Worm (Caenorhabditis elegans) whole organism, L4 larva: ENCODE results near the gene B0250.7.

Experiments used
- F37D6.2 ChIP-seq: sonication (generic microtip); optimal IDR thresholded peaks from 2 replicates; lab custom pipeline; 2016; ENCODE audit warnings: mild to moderate bottlenecking, missing genetic modification characterization, missing compliant biosample characterization
- F44E2.7 ChIP-seq: fragments of 200-800 bp; sonication (Bioruptor generic); IDR thresholded peaks from 2 replicates; pipeline ENCODE4 v2.1.2; 2022; ENCODE audit warnings: missing genetic modification characterization, missing compliant biosample characterization
- Y5F2A.4 ChIP-seq: fragments of 200-800 bp; sonication (Bioruptor generic); optimal IDR thresholded peaks from 2 replicates; lab custom pipeline; 2018; ENCODE audit warnings: mild to moderate bottlenecking, missing genetic modification characterization, missing compliant biosample characterization
- aha-1 ChIP-seq: fragments of 150-350 bp; peaks from one replicate; lab custom pipeline; 2014; ENCODE audit warnings: missing biosample characterization, missing genetic modification characterization
- aly-2 ChIP-seq: sonication (generic microtip); optimal IDR thresholded peaks from 2 replicates; lab custom pipeline; 2018; ENCODE audit warnings: missing biosample characterization, missing genetic modification characterization
- arid-1 ChIP-seq: fragments of 200-800 bp; sonication (Bioruptor generic); conservative IDR thresholded peaks from 2 replicates; pipeline ENCODE4 v1.3.6; 2022; ENCODE audit warnings: missing genetic modification reagents, missing genetic modification characterization, missing compliant biosample characterization
- ceh-20 ChIP-seq: fragments of 200-800 bp; sonication (Bioruptor generic); IDR thresholded peaks from 2 replicates; pipeline ENCODE4 v1.3.6; 2022; ENCODE audit warnings: missing genetic modification reagents, missing genetic modification characterization, missing compliant biosample characterization
- ceh-28 ChIP-seq: fragments of 150-350 bp; optimal IDR thresholded peaks from 2 replicates; lab custom pipeline; 2014; ENCODE audit warnings: missing biosample characterization, missing genetic modification reagents, missing genetic modification characterization
- ceh-62 ChIP-seq: sonication (generic microtip); optimal IDR thresholded peaks from 2 replicates; lab custom pipeline; 2017; ENCODE audit warnings: missing biosample characterization, missing genetic modification characterization
- ceh-82 ChIP-seq: sonication (generic microtip); optimal IDR thresholded peaks from 2 replicates; lab custom pipeline; 2017; ENCODE audit warnings: missing biosample characterization, missing genetic modification characterization
- cey-2 ChIP-seq: sonication (generic microtip); optimal IDR thresholded peaks from 3 replicates; lab custom pipeline; 2017; ENCODE audit warnings: missing genetic modification characterization, mild to moderate bottlenecking, missing compliant biosample characterization, antibody characterized with exemption, borderline replicate concordance; ENCODE audit not compliant: insufficient read depth
- ctbp-1 ChIP-seq: fragments of 200-800 bp; sonication (Bioruptor generic); IDR thresholded peaks from 2 replicates; pipeline ENCODE4 v1.3.6; 2022; ENCODE audit warnings: missing genetic modification reagents, missing genetic modification characterization, missing compliant biosample characterization
- daf-16 ChIP-seq, 3 experiments: sonication (generic microtip); optimal IDR thresholded peaks; 2 replicates each; lab custom pipeline; 2016 to 2017; ENCODE audit warnings: missing genetic modification characterization in 3 of 3, missing genetic modification reagents in 3 of 3, mild to moderate bottlenecking in 2 of 3, missing compliant biosample characterization in 2 of 3, missing biosample characterization in 1 of 3, moderate library complexity in 1 of 3
- dmd-6 ChIP-seq: fragments of 200-800 bp; sonication (Bioruptor generic); IDR thresholded peaks from 2 replicates; pipeline ENCODE4 v1.3.6; 2022; ENCODE audit warnings: missing genetic modification reagents, missing genetic modification characterization, missing compliant biosample characterization
- dmd-8 ChIP-seq: fragments of 200-800 bp; sonication (Bioruptor generic); IDR thresholded peaks from 2 replicates; pipeline ENCODE4 v1.3.6; 2022; ENCODE audit warnings: missing genetic modification characterization, missing compliant biosample characterization
- dpl-1 ChIP-seq: fragments of 150-350 bp; optimal IDR thresholded peaks from 2 replicates; lab custom pipeline; 2014; ENCODE audit warnings: missing biosample characterization, missing genetic modification reagents, missing genetic modification characterization
- duxl-1 ChIP-seq: sonication (generic microtip); optimal IDR thresholded peaks from 2 replicates; lab custom pipeline; 2016; ENCODE audit warnings: mild to moderate bottlenecking, missing genetic modification characterization, moderate library complexity, missing compliant biosample characterization; ENCODE audit not compliant: poor library complexity
- egl-43 ChIP-seq: fragments of 200-800 bp; sonication (Bioruptor generic); IDR thresholded peaks from 2 replicates; pipeline ENCODE4 v1.3.6; 2022; ENCODE audit warnings: missing genetic modification reagents, missing genetic modification characterization, missing compliant biosample characterization
- fkh-10 ChIP-seq: fragments of 150-350 bp; optimal IDR thresholded peaks from 2 replicates; lab custom pipeline; 2014; ENCODE audit warnings: missing biosample characterization, missing genetic modification reagents, missing genetic modification characterization
- hif-1 ChIP-seq, 2 experiments: sonication (generic microtip); optimal IDR thresholded peaks; 2 replicates each; lab custom pipeline; 2016 to 2017; ENCODE audit warnings: missing compliant biosample characterization in 2 of 2, missing genetic modification characterization in 2 of 2, missing genetic modification reagents in 2 of 2, missing genotype in 2 of 2, mild to moderate bottlenecking in 1 of 2
- hlh-11 ChIP-seq: fragments of 200-800 bp; sonication (Bioruptor generic); optimal IDR thresholded peaks from 2 replicates; lab custom pipeline; 2018; ENCODE audit warnings: mild to moderate bottlenecking, missing genetic modification characterization, missing compliant biosample characterization
- hlh-30 ChIP-seq: sonication (generic microtip); optimal IDR thresholded peaks from 2 replicates; lab custom pipeline; 2017; ENCODE audit warnings: antibody characterized with exemption, mild to moderate bottlenecking, missing genetic modification characterization, missing compliant biosample characterization; ENCODE audit not compliant: insufficient read depth
- hmg-1.1 ChIP-seq: fragments of 200-800 bp; sonication (Bioruptor generic); IDR thresholded peaks from 2 replicates; pipeline ENCODE4 v1.3.6; 2022; ENCODE audit warnings: missing genetic modification reagents, missing genetic modification characterization, missing compliant biosample characterization
- lin-1 ChIP-seq: fragments of 200-800 bp; sonication (Bioruptor generic); IDR thresholded peaks from 2 replicates; pipeline ENCODE4 v1.3.6; 2022; ENCODE audit warnings: missing genetic modification reagents, missing genetic modification characterization, missing compliant biosample characterization
- lin-13 ChIP-seq: fragments of 150-350 bp; optimal IDR thresholded peaks from 2 replicates; lab custom pipeline; 2014; ENCODE audit warnings: missing biosample characterization, missing genetic modification reagents, missing genetic modification characterization
- lin-15B ChIP-seq: fragments of 150-350 bp; sonication (generic microtip); optimal IDR thresholded peaks from 3 replicates; lab custom pipeline; 2014; ENCODE audit warnings: missing biosample characterization, missing genetic modification characterization
- lin-38 ChIP-seq: fragments of 200-800 bp; sonication (Bioruptor generic); IDR thresholded peaks from 2 replicates; pipeline ENCODE4 v1.3.6; 2022; ENCODE audit warnings: missing genetic modification reagents, missing genetic modification characterization, missing compliant biosample characterization
- lin-39 ChIP-seq: fragments of 150-350 bp; optimal IDR thresholded peaks from 2 replicates; lab custom pipeline; 2014; ENCODE audit warnings: missing biosample characterization, missing genetic modification reagents, missing genetic modification characterization
- lir-3 ChIP-seq: sonication (generic microtip); optimal IDR thresholded peaks from 2 replicates; lab custom pipeline; 2016; ENCODE audit warnings: mild to moderate bottlenecking, missing genetic modification characterization, missing compliant biosample characterization
- mdl-1 ChIP-seq, 2 experiments: fragments of 150-350 bp in 1 of 2; sonication (generic microtip) in 1 of 2; optimal IDR thresholded peaks; 2 replicates each; lab custom pipeline; 2014 to 2017; ENCODE audit warnings: missing biosample characterization in 2 of 2, missing genetic modification characterization in 2 of 2
- mdt-29 ChIP-seq: fragments of 200-800 bp; sonication (Bioruptor generic); IDR thresholded peaks from 2 replicates; pipeline ENCODE4 v1.3.6; 2022; ENCODE audit warnings: missing genetic modification reagents, missing genetic modification characterization, missing compliant biosample characterization
- mep-1 ChIP-seq: fragments of 150-350 bp; sonication (generic microtip); optimal IDR thresholded peaks from 3 replicates; lab custom pipeline; 2014; ENCODE audit warnings: missing biosample characterization, missing genetic modification characterization
- mes-2 ChIP-seq: sonication (generic microtip); optimal IDR thresholded peaks from 2 replicates; lab custom pipeline; 2016; ENCODE audit warnings: missing genotype, mild to moderate bottlenecking, missing genetic modification characterization, missing compliant biosample characterization; ENCODE audit not compliant: poor library complexity, severe bottlenecking
- mxl-2 ChIP-seq: fragments of 200-800 bp; sonication (Bioruptor generic); conservative IDR thresholded peaks from 2 replicates; pipeline ENCODE4 v1.3.6; 2022; ENCODE audit warnings: missing genetic modification reagents, missing genetic modification characterization, missing compliant biosample characterization
- nhr-102 ChIP-seq: sonication (generic microtip); optimal IDR thresholded peaks from 2 replicates; lab custom pipeline; 2016; ENCODE audit warnings: mild to moderate bottlenecking, missing genetic modification characterization, moderate library complexity, missing compliant biosample characterization
- nhr-25 ChIP-seq: sonication (generic microtip); optimal IDR thresholded peaks from 2 replicates; lab custom pipeline; 2017; ENCODE audit warnings: missing genetic modification characterization, mild to moderate bottlenecking, missing compliant biosample characterization, antibody characterized with exemption, moderate library complexity, borderline replicate concordance; ENCODE audit not compliant: insufficient read depth
- nhr-41 ChIP-seq: fragments of 200-800 bp; sonication (Bioruptor generic); IDR thresholded peaks from 2 replicates; pipeline ENCODE4 v1.3.6; 2022; ENCODE audit warnings: missing genetic modification reagents, missing genetic modification characterization, missing compliant biosample characterization
- nhr-42 ChIP-seq: fragments of 200-800 bp; sonication (Bioruptor generic); IDR thresholded peaks from 2 replicates; pipeline ENCODE4 v1.3.6; 2022; ENCODE audit warnings: missing genetic modification characterization, missing compliant biosample characterization
- nhr-76 ChIP-seq: fragments of 150-350 bp; optimal IDR thresholded peaks from 2 replicates; lab custom pipeline; 2014; ENCODE audit warnings: missing biosample characterization, missing genetic modification characterization
- pha-4 ChIP-seq, 2 experiments: fragments of 150-350 bp in 1 of 2; fragments of 200-800 bp in 1 of 2; sonication (Bioruptor generic) in 1 of 2; IDR thresholded peaks in 1 of 2; optimal IDR thresholded peaks in 1 of 2; 2 replicates each; pipeline versions ENCODE4 v1.3.6 to Lab custom; 2014 to 2022; ENCODE audit warnings: missing genetic modification characterization in 2 of 2, missing genetic modification reagents in 2 of 2, missing biosample characterization in 1 of 2, missing compliant biosample characterization in 1 of 2
- rbr-2 ChIP-seq: sonication (generic microtip); optimal IDR thresholded peaks from 2 replicates; lab custom pipeline; 2016; ENCODE audit warnings: missing genotype, missing genetic modification characterization, missing compliant biosample characterization
- set-16 ChIP-seq: fragments of 200-800 bp; sonication (Bioruptor generic); IDR thresholded peaks from 2 replicates; pipeline ENCODE4 v1.3.6; 2022; ENCODE audit warnings: missing genetic modification reagents, missing genetic modification characterization, missing compliant biosample characterization
- spr-1 ChIP-seq: sonication (generic microtip); optimal IDR thresholded peaks from 2 replicates; lab custom pipeline; 2016; ENCODE audit warnings: mild to moderate bottlenecking, missing genetic modification characterization, missing compliant biosample characterization
- spr-3 ChIP-seq: fragments of 200-800 bp; sonication (Bioruptor generic); optimal IDR thresholded peaks from 2 replicates; lab custom pipeline; 2018; ENCODE audit warnings: mild to moderate bottlenecking, missing genetic modification characterization, missing compliant biosample characterization
- tra-1 ChIP-seq: fragments of 200-800 bp; sonication (Bioruptor generic); IDR thresholded peaks from 2 replicates; pipeline ENCODE4 v1.3.6; 2022; ENCODE audit warnings: missing genetic modification reagents, missing genetic modification characterization, missing compliant biosample characterization
- unc-39 ChIP-seq: sonication (generic microtip); optimal IDR thresholded peaks from 2 replicates; lab custom pipeline; 2017; ENCODE audit warnings: missing biosample characterization, missing genetic modification characterization
- zfp-2 ChIP-seq: sonication (generic microtip); optimal IDR thresholded peaks from 2 replicates; lab custom pipeline; 2016; ENCODE audit warnings: mild to moderate bottlenecking, missing genetic modification characterization, missing compliant biosample characterization
- zip-11 ChIP-seq: fragments of 200-800 bp; sonication (Bioruptor generic); IDR thresholded peaks from 2 replicates; pipeline ENCODE4 v1.3.6; 2022; ENCODE audit warnings: missing genetic modification characterization, missing compliant biosample characterization
- ztf-11 ChIP-seq: fragments of 150-350 bp; optimal IDR thresholded peaks from 2 replicates; lab custom pipeline; 2014; ENCODE audit warnings: missing biosample characterization, missing genetic modification characterization

The B0250.7 gene

ce11 chrV:20498980-20499379, 23.1 kb upstream of the B0250.7 start, which contains the start of gene dct-16:
dct-16 (minus strand) TSS chrV:20499057.
- peak; percentile 27 for TF ChIP-seq mes-2
- peak; percentile 78 for TF ChIP-seq hlh-11 (tag; lab: Kevin White, UChicago)
- TF ChIP-seq Y5F2A.4 (GFP tag; lab: Kevin White, UChicago), result no peak
- no peak for TF ChIP-seq cey-2
- TF ChIP-seq aha-1, result peak; percentile 52
- TF ChIP-seq arid-1, result no peak
- TF ChIP-seq dmd-8 (GFP tag; lab: Robert Waterston, UW), result no peak
- no peak for TF ChIP-seq lin-15B (tag; lab: Kevin White, UChicago)
- TF ChIP-seq duxl-1 (tag; lab: Kevin White, UChicago), result no peak
- TF ChIP-seq unc-39 (tag; lab: Kevin White, UChicago), result no peak
- TF ChIP-seq F37D6.2 (tag; lab: Kevin White, UChicago), result no peak
- TF ChIP-seq ceh-82 (tag; lab: Kevin White, UChicago), result no peak
- no peak for TF ChIP-seq zfp-2 (tag; lab: Kevin White, UChicago)
- TF ChIP-seq hmg-1.1 (GFP tag; lab: Robert Waterston, UW), result no peak
- TF ChIP-seq ceh-28 (tag; lab: Kevin White, UChicago), result no peak
- no peak for TF ChIP-seq aly-2 (tag; lab: Kevin White, UChicago)
- 0 out of 2 replicates have a peak, but pooled peaks have one; percentile 29 for TF ChIP-seq nhr-41 (GFP tag; lab: Robert Waterston, UW)
- TF ChIP-seq F44E2.7, result no peak
- TF ChIP-seq hlh-30, result peak; percentile 57
- TF ChIP-seq set-16 (GFP tag; lab: Robert Waterston, UW), result no peak
- no peak for TF ChIP-seq spr-1 (tag; lab: Kevin White, UChicago)
- TF ChIP-seq daf-16 (GFP tag; optimal IDR thresholded peaks at IDR 0.05; lab: Kevin White, UChicago), result peak in 1 of 2 experiments; percentile 21
- peak; percentile 91 for TF ChIP-seq daf-16 (tag; optimal IDR thresholded peaks at IDR 0.05; lab: Kevin White, UChicago)
- TF ChIP-seq tra-1 (GFP tag; lab: Robert Waterston, UW), result peak; percentile 76
- no peak for TF ChIP-seq lir-3
- TF ChIP-seq dmd-6, result peak; percentile 94
- TF ChIP-seq spr-3 (GFP tag; lab: Kevin White, UChicago), result no peak
- TF ChIP-seq nhr-102 (tag; lab: Kevin White, UChicago), result peak; percentile 85
- TF ChIP-seq pha-4 (GFP tag; IDR thresholded peaks at IDR 0.05; lab: Robert Waterston, UW), result no peak
- TF ChIP-seq pha-4 (tag; optimal IDR thresholded peaks at IDR 0.05; lab: Kevin White, UChicago), result no peak
- TF ChIP-seq egl-43, result no peak
- TF ChIP-seq lin-1 (GFP tag; lab: Robert Waterston, UW), result peak; percentile 12; the same call in 1 of the 2 replicates
- TF ChIP-seq hif-1 (tag; optimal IDR thresholded peaks at IDR 0.05; lab: Kevin White, UChicago), result peak in 1 of 2 experiments; percentile 38
- peak; percentile 70 for TF ChIP-seq mdt-29 (GFP tag; lab: Robert Waterston, UW)
- peak; percentile 33 for TF ChIP-seq lin-13
- TF ChIP-seq mdl-1 (tag; optimal IDR thresholded peaks at IDR 0.05; lab: Kevin White, UChicago), result peak in 1 of 2 experiments; percentile 44
- TF ChIP-seq ceh-20 (GFP tag; lab: Robert Waterston, UW), result no peak
- no peak for TF ChIP-seq rbr-2 (tag; lab: Kevin White, UChicago)
- TF ChIP-seq ctbp-1 (GFP tag; lab: Robert Waterston, UW), result no peak
- TF ChIP-seq nhr-25, result no peak
- TF ChIP-seq mxl-2 (GFP tag; lab: Robert Waterston, UW), result no peak
- TF ChIP-seq dpl-1, result no peak
- no peak for TF ChIP-seq nhr-76 (tag; lab: Kevin White, UChicago)
- no peak for TF ChIP-seq ztf-11 (tag; lab: Kevin White, UChicago)
- no peak for TF ChIP-seq lin-39 (tag; lab: Kevin White, UChicago)
- no peak for TF ChIP-seq mep-1
- TF ChIP-seq zip-11, result no peak
- TF ChIP-seq fkh-10, result no peak
- TF ChIP-seq nhr-42 (GFP tag; lab: Robert Waterston, UW), result no peak
- TF ChIP-seq ceh-62 (tag; lab: Kevin White, UChicago), result no peak
- TF ChIP-seq lin-38, result no peak
